Worm (Caenorhabditis elegans) whole organism, L3 larva: Measurements from ENCODE around the gene Y37E11AM.4.
A peak's percentile ranks its signal among the peaks of the same experiment; 100 is the strongest.

Experiments used
- R02D3.7 ChIP-seq: fragments of 150-350 bp; optimal IDR thresholded peaks from 2 replicates; lab custom pipeline; 2014; ENCODE audit warnings: missing biosample characterization, missing genetic modification characterization
- ZK546.5 ChIP-seq: sonication (generic microtip); optimal IDR thresholded peaks from 2 replicates; lab custom pipeline; 2017; ENCODE audit warnings: missing biosample characterization, missing genetic modification characterization
- aly-2 ChIP-seq: fragments of 150-350 bp; optimal IDR thresholded peaks from 2 replicates; lab custom pipeline; 2014; ENCODE audit warnings: missing biosample characterization, missing genetic modification characterization
- ama-1 ChIP-seq: fragments of 150-350 bp; optimal IDR thresholded peaks from 2 replicates; lab custom pipeline; 2018
- ceh-16 ChIP-seq: sonication (generic microtip); optimal IDR thresholded peaks from 2 replicates; lab custom pipeline; 2017; ENCODE audit warnings: missing biosample characterization, missing genetic modification characterization
- ceh-28 ChIP-seq: fragments of 150-350 bp; optimal IDR thresholded peaks from 2 replicates; lab custom pipeline; 2014; ENCODE audit warnings: missing biosample characterization, missing genetic modification reagents, missing genetic modification characterization
- ceh-9 ChIP-seq: sonication (generic microtip); optimal IDR thresholded peaks from 2 replicates; lab custom pipeline; 2018; ENCODE audit warnings: missing biosample characterization, missing genetic modification characterization
- egl-27 ChIP-seq: sonication (generic microtip); optimal IDR thresholded peaks from 4 replicates; lab custom pipeline; 2017; ENCODE audit warnings: missing biosample characterization, missing genetic modification reagents, missing genetic modification characterization
- egl-5 ChIP-seq: fragments of 150-350 bp; optimal IDR thresholded peaks from 2 replicates; lab custom pipeline; 2017; ENCODE audit warnings: missing biosample characterization, missing genetic modification reagents, missing genetic modification characterization, inconsistent platforms
- eor-1 ChIP-seq, 2 experiments: fragments of 150-350 bp; optimal IDR thresholded peaks; 2 replicates each; lab custom pipeline; 2014 to 2018; ENCODE audit warnings: missing biosample characterization in 2 of 2, missing genetic modification characterization in 2 of 2
- fkh-10 ChIP-seq: sonication (generic microtip); optimal IDR thresholded peaks from 2 replicates; lab custom pipeline; 2017; ENCODE audit warnings: missing biosample characterization, missing genetic modification reagents, missing genetic modification characterization
- fkh-2 ChIP-seq: fragments of 150-350 bp; optimal IDR thresholded peaks from 2 replicates; lab custom pipeline; 2014; ENCODE audit warnings: missing biosample characterization, missing genetic modification reagents, missing genetic modification characterization
- hmg-11 ChIP-seq: sonication (generic microtip); optimal IDR thresholded peaks from 2 replicates; lab custom pipeline; 2016; ENCODE audit warnings: missing genetic modification characterization, missing compliant biosample characterization
- jun-1 ChIP-seq: fragments of 150-350 bp; optimal IDR thresholded peaks from 2 replicates; lab custom pipeline; 2014; ENCODE audit warnings: missing biosample characterization, missing genetic modification reagents, missing genetic modification characterization
- lin-15B ChIP-seq: fragments of 150-350 bp; optimal IDR thresholded peaks from 2 replicates; lab custom pipeline; 2014; ENCODE audit warnings: missing biosample characterization, missing genetic modification characterization
- lin-39 ChIP-seq: fragments of 150-350 bp; optimal IDR thresholded peaks from 2 replicates; lab custom pipeline; 2018; ENCODE audit warnings: missing biosample characterization, missing genetic modification reagents, missing genetic modification characterization
- mdl-1 ChIP-seq: fragments of 150-350 bp; optimal IDR thresholded peaks from 2 replicates; lab custom pipeline; 2014; ENCODE audit warnings: missing biosample characterization, missing genetic modification characterization
- mml-1 ChIP-seq: fragments of 150-350 bp; sonication (generic microtip); optimal IDR thresholded peaks from 3 replicates; lab custom pipeline; 2014; ENCODE audit warnings: missing biosample characterization, missing genetic modification characterization
- nfya-1 ChIP-seq: sonication (generic microtip); optimal IDR thresholded peaks from 2 replicates; lab custom pipeline; 2017; ENCODE audit warnings: missing genetic modification characterization, mild to moderate bottlenecking, missing compliant biosample characterization, antibody characterized with exemption, moderate library complexity; ENCODE audit not compliant: insufficient read depth
- nhr-11 ChIP-seq: fragments of 150-350 bp; optimal IDR thresholded peaks from 2 replicates; lab custom pipeline; 2014; ENCODE audit warnings: missing biosample characterization, missing genetic modification characterization
- nhr-23 ChIP-seq: fragments of 150-350 bp; optimal IDR thresholded peaks from 2 replicates; lab custom pipeline; 2014; ENCODE audit warnings: missing biosample characterization, missing genetic modification reagents, missing genetic modification characterization
- nhr-25 ChIP-seq: sonication (generic microtip); optimal IDR thresholded peaks from 2 replicates; lab custom pipeline; 2017; ENCODE audit warnings: missing biosample characterization, missing genetic modification characterization
- nhr-67 ChIP-seq: fragments of 150-350 bp; optimal IDR thresholded peaks from 2 replicates; lab custom pipeline; 2014; ENCODE audit warnings: missing biosample characterization, missing genetic modification characterization
- nhr-76 ChIP-seq: fragments of 150-350 bp; sonication (generic microtip); optimal IDR thresholded peaks from 5 replicates; lab custom pipeline; 2014; ENCODE audit warnings: missing biosample characterization, missing genetic modification characterization
- pha-4 ChIP-seq: fragments of 150-350 bp; optimal IDR thresholded peaks from 2 replicates; lab custom pipeline; 2014; ENCODE audit warnings: missing biosample characterization, missing genetic modification reagents, missing genetic modification characterization
- pqm-1 ChIP-seq: fragments of 150-350 bp; optimal IDR thresholded peaks from 2 replicates; lab custom pipeline; 2017; ENCODE audit warnings: missing biosample characterization, missing genetic modification characterization, inconsistent platforms
- sea-2 ChIP-seq: fragments of 150-350 bp; sonication (generic microtip); optimal IDR thresholded peaks from 4 replicates; lab custom pipeline; 2014; ENCODE audit warnings: missing biosample characterization, missing genetic modification reagents, missing genetic modification characterization
- skn-1 ChIP-seq: fragments of 150-350 bp; optimal IDR thresholded peaks from 2 replicates; lab custom pipeline; 2014; ENCODE audit warnings: missing biosample characterization, missing genetic modification characterization
- unc-39 ChIP-seq: sonication (generic microtip); optimal IDR thresholded peaks from 4 replicates; lab custom pipeline; 2017; ENCODE audit warnings: missing biosample characterization, missing genetic modification characterization
- unc-62 ChIP-seq: fragments of 150-350 bp; sonication (generic microtip); optimal IDR thresholded peaks from 4 replicates; lab custom pipeline; 2014; ENCODE audit warnings: missing biosample characterization, missing genetic modification reagents, missing genetic modification characterization
- zag-1 ChIP-seq: fragments of 150-350 bp; optimal IDR thresholded peaks from 2 replicates; lab custom pipeline; 2014; ENCODE audit warnings: missing biosample characterization, missing genetic modification characterization
- ztf-11 ChIP-seq: fragments of 150-350 bp; optimal IDR thresholded peaks from 2 replicates; lab custom pipeline; 2014; ENCODE audit warnings: missing biosample characterization, missing genetic modification characterization
- ztf-4 ChIP-seq: fragments of 150-350 bp; optimal IDR thresholded peaks from 2 replicates; lab custom pipeline; 2014; ENCODE audit warnings: missing biosample characterization, missing genetic modification characterization

Y37E11AM.4 gene

ce11 chrIV:3698201-3698600 is 24.4 kb downstream of the Y37E11AM.4 start, which contains the start of gene Y37E11AL.2:
Gene Y37E11AL.2, plus strand, starts transcription at chrIV:3698501.
- TF ChIP-seq eor-1 (tag; optimal IDR thresholded peaks at IDR 0.05; lab: Kevin White, UChicago), result no peak
- no peak for TF ChIP-seq nhr-23 (tag; lab: Kevin White, UChicago)
- TF ChIP-seq mml-1 (tag; lab: Kevin White, UChicago), result no peak
- no peak for TF ChIP-seq fkh-10 (GFP tag; lab: Kevin White, UChicago)
- TF ChIP-seq skn-1 (tag; lab: Kevin White, UChicago), result no peak
- no peak for TF ChIP-seq mdl-1 (tag; lab: Kevin White, UChicago)
- no peak for TF ChIP-seq ztf-4
- TF ChIP-seq ceh-16, result no peak
- no peak for TF ChIP-seq nhr-25 (tag; lab: Kevin White, UChicago)
- no peak for TF ChIP-seq lin-39 (tag; lab: Kevin White, UChicago)
- TF ChIP-seq ceh-9, result no peak
- no peak for TF ChIP-seq nfya-1 (tag; lab: Kevin White, UChicago)

ce11 chrIV:3694638-3695037 is 28.0 kb downstream of the Y37E11AM.4 start, which contains the start of the genes taf-6.2 and Y37E11AL.3:
Gene taf-6.2, minus strand, starts transcription at chrIV:3694733.
Gene Y37E11AL.3, plus strand, starts transcription at chrIV:3694935.
- no peak for TF ChIP-seq pqm-1
- TF ChIP-seq nhr-23 (tag; lab: Kevin White, UChicago), result peak; percentile 25
- no peak for TF ChIP-seq unc-39 (tag; lab: Kevin White, UChicago)
- no peak for TF ChIP-seq pha-4
- TF ChIP-seq ama-1 (lab: Kevin White, UChicago), result no peak
- TF ChIP-seq nfya-1 (tag; lab: Kevin White, UChicago), result peak; percentile 71
- TF ChIP-seq skn-1 (tag; lab: Kevin White, UChicago), result peak; percentile 10
- peak; percentile 37 for TF ChIP-seq lin-39 (tag; lab: Kevin White, UChicago)
- TF ChIP-seq ceh-28 (tag; lab: Kevin White, UChicago), result peak; percentile 11
- TF ChIP-seq hmg-11 (tag; lab: Kevin White, UChicago), result peak; percentile 77
- no peak for TF ChIP-seq ZK546.5
- no peak for TF ChIP-seq ceh-9
- TF ChIP-seq ztf-11 (tag; lab: Kevin White, UChicago), result no peak
- peak; percentile 57 for TF ChIP-seq egl-5
- TF ChIP-seq lin-15B (tag; lab: Kevin White, UChicago), result peak; percentile 79

DNA sequence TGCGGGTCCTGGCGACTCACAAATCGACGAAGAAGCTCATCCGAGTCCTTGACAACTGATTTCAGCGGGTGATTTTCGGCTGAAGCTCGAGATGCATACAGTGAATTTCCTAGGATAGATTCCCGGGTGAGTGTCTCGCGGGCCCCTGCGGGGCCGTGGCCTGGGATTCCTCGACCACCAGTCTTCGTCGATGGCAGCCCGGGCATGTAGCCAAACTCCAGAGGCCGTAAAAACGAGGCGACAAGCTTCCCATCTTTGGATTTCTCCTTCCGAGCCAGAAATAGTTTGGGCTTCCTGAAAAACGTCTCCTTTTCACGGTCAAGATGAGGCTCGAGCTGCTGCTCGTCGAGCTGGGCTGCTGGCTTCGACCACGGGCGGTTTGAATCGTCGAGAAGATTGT is 34.5 kb downstream of the Y37E11AM.4 start:
- TF ChIP-seq ceh-9 (no peak), mdl-1 (tag; lab: Kevin White, UChicago) (no peak), nhr-76 (tag; lab: Kevin White, UChicago) (no peak), ztf-4 (no peak), egl-5 (no peak), ceh-28 (tag; lab: Kevin White, UChicago) (no peak), jun-1 (tag; lab: Kevin White, UChicago) (no peak), skn-1 (tag; lab: Kevin White, UChicago) (no peak), ama-1 (lab: Kevin White, UChicago) (no peak), ZK546.5 (no peak), egl-27 (no peak), aly-2 (no peak)

DNA sequence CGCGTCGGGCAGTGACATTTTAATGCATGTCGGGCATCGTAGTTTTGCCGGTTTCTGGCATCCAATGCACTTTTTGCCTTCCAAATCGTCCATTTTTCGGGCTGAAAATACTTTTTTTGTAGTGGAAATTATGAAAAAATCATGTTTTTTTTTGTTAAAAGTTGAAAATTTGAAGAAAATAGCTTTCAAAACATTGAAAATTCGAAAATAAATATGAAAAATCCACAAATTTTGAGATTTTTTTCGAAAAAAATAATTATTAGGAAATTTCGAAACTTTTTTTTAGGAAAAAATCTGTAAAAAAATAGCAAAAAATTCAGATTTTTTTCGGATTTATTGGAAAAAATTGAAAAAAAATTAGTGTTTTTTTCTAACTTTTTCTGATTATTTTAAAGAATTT is 35.8 kb downstream of the Y37E11AM.4 start, which contains the start of gene map-1:
Gene map-1, minus strand, starts transcription at position 101 of the 400 bp plus-strand sequence.
- TF ChIP-seq ceh-28 (tag; lab: Kevin White, UChicago), result no peak
- TF ChIP-seq nhr-11 (tag; lab: Kevin White, UChicago), result no peak
- TF ChIP-seq egl-5, result no peak
- TF ChIP-seq ceh-9, result no peak
- TF ChIP-seq pha-4, result no peak
- TF ChIP-seq mdl-1 (tag; lab: Kevin White, UChicago), result no peak
- no peak for TF ChIP-seq R02D3.7 (tag; lab: Kevin White, UChicago)
- no peak for TF ChIP-seq nhr-25 (tag; lab: Kevin White, UChicago)
- TF ChIP-seq ztf-11 (tag; lab: Kevin White, UChicago), result no peak
- no peak for TF ChIP-seq fkh-2 (tag; lab: Kevin White, UChicago)
- TF ChIP-seq lin-15B (tag; lab: Kevin White, UChicago), result no peak
- TF ChIP-seq mml-1 (tag; lab: Kevin White, UChicago), result no peak
- no peak for TF ChIP-seq zag-1 (tag; lab: Kevin White, UChicago)
- TF ChIP-seq nhr-67 (tag; lab: Kevin White, UChicago), result no peak

- TF ChIP-seq eor-1 (tag; optimal IDR thresholded peaks at IDR 0.05; lab: Kevin White, UChicago) (no peak), mml-1 (tag; lab: Kevin White, UChicago) (no peak), jun-1 (tag; lab: Kevin White, UChicago) (no peak), egl-27 (no peak), lin-39 (tag; lab: Kevin White, UChicago) (no peak), hmg-11 (tag; lab: Kevin White, UChicago) (no peak), sea-2 (GFP tag; lab: Kevin White, UChicago) (no peak), aly-2 (no peak), ceh-9 (no peak), fkh-2 (tag; lab: Kevin White, UChicago) (no peak), pha-4 (no peak), unc-39 (tag; lab: Kevin White, UChicago) (no peak), ceh-28 (tag; lab: Kevin White, UChicago) (no peak), ztf-11 (tag; lab: Kevin White, UChicago) (no peak), unc-62 (GFP tag; lab: Kevin White, UChicago) (no peak), nhr-67 (tag; lab: Kevin White, UChicago) (no peak), R02D3.7 (tag; lab: Kevin White, UChicago) (no peak)
These were observed 36.3 kb downstream of the Y37E11AM.4 start for ce11 chrIV:3686260-3686659.
